Worm (Caenorhabditis elegans) whole organism, L3 larva: ENCODE measurements around the gene rps-23.

Experiments
- ZK546.5 ChIP-seq: sonication (generic microtip); optimal IDR thresholded peaks from 2 replicates; lab custom pipeline; 2017; ENCODE audit warnings: missing biosample characterization, missing genetic modification characterization
- ama-1 ChIP-seq: fragments of 150-350 bp; optimal IDR thresholded peaks from 2 replicates; lab custom pipeline; 2018
- egl-27 ChIP-seq: sonication (generic microtip); optimal IDR thresholded peaks from 4 replicates; lab custom pipeline; 2017; ENCODE audit warnings: missing biosample characterization, missing genetic modification reagents, missing genetic modification characterization
- lin-15B ChIP-seq: fragments of 150-350 bp; optimal IDR thresholded peaks from 2 replicates; lab custom pipeline; 2014; ENCODE audit warnings: missing biosample characterization, missing genetic modification characterization
- lin-39 ChIP-seq: fragments of 150-350 bp; optimal IDR thresholded peaks from 2 replicates; lab custom pipeline; 2018; ENCODE audit warnings: missing biosample characterization, missing genetic modification reagents, missing genetic modification characterization
- lsy-12 ChIP-seq: sonication (generic microtip); optimal IDR thresholded peaks from 2 replicates; lab custom pipeline; 2016; ENCODE audit warnings: mild to moderate bottlenecking, missing genetic modification characterization, missing compliant biosample characterization
- mdl-1 ChIP-seq: fragments of 150-350 bp; optimal IDR thresholded peaks from 2 replicates; lab custom pipeline; 2014; ENCODE audit warnings: missing biosample characterization, missing genetic modification characterization
- nhr-11 ChIP-seq: fragments of 150-350 bp; optimal IDR thresholded peaks from 2 replicates; lab custom pipeline; 2014; ENCODE audit warnings: missing biosample characterization, missing genetic modification characterization
- nhr-28 ChIP-seq: fragments of 150-350 bp; optimal IDR thresholded peaks from 2 replicates; lab custom pipeline; 2014; ENCODE audit warnings: missing biosample characterization, missing genetic modification characterization
- nhr-43 ChIP-seq: sonication (generic microtip); optimal IDR thresholded peaks from 2 replicates; lab custom pipeline; 2016; ENCODE audit warnings: mild to moderate bottlenecking, missing genetic modification characterization, missing compliant biosample characterization; ENCODE audit not compliant: poor library complexity, severe bottlenecking
- pqm-1 ChIP-seq: fragments of 150-350 bp; optimal IDR thresholded peaks from 2 replicates; lab custom pipeline; 2017; ENCODE audit warnings: missing biosample characterization, missing genetic modification characterization, inconsistent platforms
- snpc-4 ChIP-seq: fragments of 150-350 bp; optimal IDR thresholded peaks from 2 replicates; lab custom pipeline; 2014; ENCODE audit warnings: missing biosample characterization, missing genetic modification characterization
- unc-62 ChIP-seq: fragments of 150-350 bp; sonication (generic microtip); optimal IDR thresholded peaks from 4 replicates; lab custom pipeline; 2014; ENCODE audit warnings: missing biosample characterization, missing genetic modification reagents, missing genetic modification characterization
- ztf-4 ChIP-seq: fragments of 150-350 bp; optimal IDR thresholded peaks from 2 replicates; lab custom pipeline; 2014; ENCODE audit warnings: missing biosample characterization, missing genetic modification characterization

- TF ChIP-seq lin-39 (tag; lab: Kevin White, UChicago) (no peak), lin-15B (tag; lab: Kevin White, UChicago) (no peak), egl-27 (tag; lab: Kevin White, UChicago) (no peak), ama-1 (lab: Kevin White, UChicago) (no peak), mdl-1 (no peak), unc-62 (GFP tag; lab: Kevin White, UChicago) (no peak), nhr-11 (tag; lab: Kevin White, UChicago) (no peak), nhr-43 (tag; lab: Kevin White, UChicago) (no peak), lsy-12 (tag; lab: Kevin White, UChicago) (no peak), snpc-4 (tag; lab: Kevin White, UChicago) (no peak), ztf-4 (no peak), ZK546.5 (tag; lab: Kevin White, UChicago) (no peak), nhr-28 (tag; lab: Kevin White, UChicago) (no peak), pqm-1 (tag; lab: Kevin White, UChicago) (no peak)
These were observed 47.5 kb upstream of the rps-23 start, which contains the start of gene clec-185 for ce11 chrIV:12438359-12438758.
